Worm (Caenorhabditis elegans) whole organism, young adult: ENCODE data around the gene F10G2.10.

ENCODE experiments used
- B0035.1 ChIP-seq: sonication (generic microtip); optimal IDR thresholded peaks from 2 replicates; lab custom pipeline; 2016; ENCODE audit warnings: missing genetic modification characterization, mild to moderate bottlenecking, missing compliant biosample characterization, missing genotype, missing genetic modification reagents
- B0336.3 ChIP-seq: fragments of 200-800 bp; sonication (Bioruptor generic); IDR thresholded peaks from 2 replicates; pipeline ENCODE4 v1.3.6; 2022; ENCODE audit warnings: missing genetic modification characterization, missing compliant biosample characterization
- C17E4.6 ChIP-seq: fragments of 200-800 bp; sonication (Bioruptor generic); IDR thresholded peaks from 2 replicates; pipeline ENCODE4 v1.3.6; 2022; ENCODE audit warnings: missing genetic modification reagents, missing genetic modification characterization, missing compliant biosample characterization
- F10E7.11 ChIP-seq: sonication (generic microtip); optimal IDR thresholded peaks from 2 replicates; lab custom pipeline; 2017; ENCODE audit warnings: mild to moderate bottlenecking, missing genetic modification characterization, moderate library complexity, missing compliant biosample characterization
- F22D6.2 ChIP-seq: sonication (generic microtip); optimal IDR thresholded peaks from 2 replicates; lab custom pipeline; 2016; ENCODE audit warnings: mild to moderate bottlenecking, missing genetic modification characterization, missing compliant biosample characterization
- F49E8.2 ChIP-seq: sonication (generic microtip); optimal IDR thresholded peaks from 3 replicates; lab custom pipeline; 2017; ENCODE audit warnings: missing genetic modification characterization, mild to moderate bottlenecking, missing compliant biosample characterization, antibody characterized with exemption, moderate library complexity; ENCODE audit not compliant: insufficient read depth
- K11D2.4 ChIP-seq: fragments of 200-800 bp; sonication (Bioruptor generic); IDR thresholded peaks from 2 replicates; pipeline ENCODE4 v1.3.6; 2022; ENCODE audit warnings: missing genetic modification reagents, missing genetic modification characterization, missing compliant biosample characterization
- T26A5.8 ChIP-seq: sonication (generic microtip); optimal IDR thresholded peaks from 2 replicates; lab custom pipeline; 2016; ENCODE audit warnings: missing genetic modification characterization, missing compliant biosample characterization
- Y56A3A.18 ChIP-seq: fragments of 200-800 bp; sonication (Bioruptor generic); IDR thresholded peaks from 2 replicates; pipeline ENCODE4 v1.3.6; 2022; ENCODE audit warnings: missing genetic modification reagents, missing genetic modification characterization, missing compliant biosample characterization
- Y67H2A.10 ChIP-seq: fragments of 200-800 bp; sonication (Bioruptor generic); conservative IDR thresholded peaks from 2 replicates; pipeline ENCODE4 v1.3.6; 2022; ENCODE audit warnings: missing genetic modification reagents, missing genetic modification characterization, missing compliant biosample characterization
- ZK185.1 ChIP-seq: sonication (generic microtip); optimal IDR thresholded peaks from 2 replicates; lab custom pipeline; 2016; ENCODE audit warnings: mild to moderate bottlenecking, missing genetic modification characterization, missing compliant biosample characterization; ENCODE audit not compliant: poor library complexity, severe bottlenecking
- akir-1 ChIP-seq: fragments of 200-800 bp; sonication (Bioruptor generic); optimal IDR thresholded peaks from 2 replicates; lab custom pipeline; 2018; ENCODE audit warnings: mild to moderate bottlenecking, missing genetic modification characterization, moderate library complexity, missing compliant biosample characterization
- aptf-2 ChIP-seq: fragments of 200-800 bp; sonication (Bioruptor generic); conservative IDR thresholded peaks from 2 replicates; pipeline ENCODE4 v1.3.6; 2022; ENCODE audit warnings: missing genetic modification reagents, missing genetic modification characterization, missing compliant biosample characterization
- aptf-3 ChIP-seq: fragments of 200-800 bp; sonication (Bioruptor generic); IDR thresholded peaks from 2 replicates; pipeline ENCODE4 v1.3.6; 2022; ENCODE audit warnings: missing genetic modification characterization, missing compliant biosample characterization
- atf-7 ChIP-seq: sonication (generic microtip); optimal IDR thresholded peaks from 2 replicates; lab custom pipeline; 2017; ENCODE audit warnings: mild to moderate bottlenecking, missing genetic modification characterization, missing compliant biosample characterization
- athp-1 ChIP-seq: sonication (generic microtip); optimal IDR thresholded peaks from 2 replicates; lab custom pipeline; 2017; ENCODE audit warnings: mild to moderate bottlenecking, missing genetic modification characterization, missing compliant biosample characterization
- attf-6 ChIP-seq: fragments of 200-800 bp; sonication (Bioruptor generic); IDR thresholded peaks from 2 replicates; pipeline ENCODE4 v1.3.6; 2022; ENCODE audit warnings: missing genetic modification reagents, missing genetic modification characterization, missing compliant biosample characterization
- ccch-3 ChIP-seq: fragments of 200-800 bp; sonication (Bioruptor generic); optimal IDR thresholded peaks from 2 replicates; lab custom pipeline; 2018; ENCODE audit warnings: mild to moderate bottlenecking, missing genetic modification characterization, missing compliant biosample characterization
- ceh-58 ChIP-seq: fragments of 200-800 bp; sonication (Bioruptor generic); IDR thresholded peaks from 2 replicates; pipeline ENCODE4 v1.3.6; 2022; ENCODE audit warnings: missing genetic modification characterization, missing compliant biosample characterization
- ceh-91 ChIP-seq: fragments of 200-800 bp; sonication (Bioruptor generic); IDR thresholded peaks from 2 replicates; pipeline ENCODE4 v1.3.6; 2022; ENCODE audit warnings: missing genetic modification reagents, missing genetic modification characterization, missing compliant biosample characterization
- dpff-1 ChIP-seq: sonication (generic microtip); optimal IDR thresholded peaks from 2 replicates; lab custom pipeline; 2017; ENCODE audit warnings: mild to moderate bottlenecking, missing genetic modification characterization, missing compliant biosample characterization
- dpl-1 ChIP-seq: fragments of 150-350 bp; optimal IDR thresholded peaks from 2 replicates; lab custom pipeline; 2014; ENCODE audit warnings: missing biosample characterization, missing genetic modification reagents, missing genetic modification characterization
- egl-18 ChIP-seq: fragments of 200-800 bp; sonication (Bioruptor generic); IDR thresholded peaks from 2 replicates; pipeline ENCODE4 v1.3.6; 2022; ENCODE audit warnings: missing genetic modification reagents, missing genetic modification characterization, missing compliant biosample characterization
- ekl-4 ChIP-seq: fragments of 200-800 bp; sonication (Bioruptor generic); IDR thresholded peaks from 2 replicates; pipeline ENCODE4 v1.3.6; 2022; ENCODE audit warnings: missing genetic modification reagents, missing genetic modification characterization, missing compliant biosample characterization
- fkh-3 ChIP-seq: sonication (generic microtip); optimal IDR thresholded peaks from 2 replicates; lab custom pipeline; 2016; ENCODE audit warnings: mild to moderate bottlenecking, missing genetic modification characterization, missing compliant biosample characterization
- him-1 ChIP-seq: sonication (generic microtip); optimal IDR thresholded peaks from 2 replicates; lab custom pipeline; 2016; ENCODE audit warnings: missing genotype, missing genetic modification reagents, missing genetic modification characterization, missing compliant biosample characterization
- hlh-12 ChIP-seq: sonication (generic microtip); optimal IDR thresholded peaks from 2 replicates; lab custom pipeline; 2016; ENCODE audit warnings: missing genetic modification characterization, missing compliant biosample characterization
- let-526 ChIP-seq: fragments of 200-800 bp; sonication (Bioruptor generic); IDR thresholded peaks from 2 replicates; pipeline ENCODE4 v1.3.6; 2022; ENCODE audit warnings: missing genetic modification reagents, missing genetic modification characterization, missing compliant biosample characterization
- lin-26 ChIP-seq: fragments of 200-800 bp; sonication (Bioruptor generic); IDR thresholded peaks from 2 replicates; pipeline ENCODE4 v1.3.6; 2022; ENCODE audit warnings: missing genetic modification reagents, missing genetic modification characterization, missing compliant biosample characterization
- lsy-27 ChIP-seq: sonication (generic microtip); optimal IDR thresholded peaks from 2 replicates; lab custom pipeline; 2017; ENCODE audit warnings: missing genetic modification characterization, mild to moderate bottlenecking, missing compliant biosample characterization, antibody characterized with exemption, missing genotype, borderline replicate concordance; ENCODE audit not compliant: insufficient read depth
- madf-6 ChIP-seq: fragments of 200-800 bp; sonication (Bioruptor generic); IDR thresholded peaks from 2 replicates; pipeline ENCODE4 v1.3.6; 2022; ENCODE audit warnings: missing genetic modification reagents, missing genetic modification characterization, missing compliant biosample characterization
- nhr-80 ChIP-seq: sonication (generic microtip); optimal IDR thresholded peaks from 2 replicates; lab custom pipeline; 2016; ENCODE audit warnings: missing genetic modification characterization, missing compliant biosample characterization
- pbrm-1 ChIP-seq: fragments of 200-800 bp; sonication (Bioruptor generic); IDR thresholded peaks from 2 replicates; pipeline ENCODE4 v1.3.6; 2022; ENCODE audit warnings: missing genetic modification reagents, missing genetic modification characterization, missing compliant biosample characterization
- rcor-1 ChIP-seq: fragments of 200-800 bp; sonication (Bioruptor generic); IDR thresholded peaks from 2 replicates; pipeline ENCODE4 v1.3.6; 2022; ENCODE audit warnings: missing genetic modification reagents, missing genetic modification characterization, missing compliant biosample characterization
- snpc-1.3 ChIP-seq: sonication (generic microtip); optimal IDR thresholded peaks from 2 replicates; lab custom pipeline; 2017; ENCODE audit warnings: missing genetic modification characterization, mild to moderate bottlenecking, missing compliant biosample characterization, antibody characterized with exemption, moderate library complexity, missing genotype, missing genetic modification reagents; ENCODE audit not compliant: insufficient read depth
- snpc-3.4 ChIP-seq: sonication (generic microtip); optimal IDR thresholded peaks from 2 replicates; lab custom pipeline; 2017; ENCODE audit warnings: missing genetic modification characterization, mild to moderate bottlenecking, missing compliant biosample characterization, antibody characterized with exemption, moderate library complexity, missing genotype, missing genetic modification reagents
- somi-1 ChIP-seq: fragments of 200-800 bp; sonication (Bioruptor generic); optimal IDR thresholded peaks from 2 replicates; lab custom pipeline; 2018; ENCODE audit warnings: mild to moderate bottlenecking, missing genetic modification characterization, missing compliant biosample characterization
- sptf-2 ChIP-seq: fragments of 200-800 bp; sonication (Bioruptor generic); optimal IDR thresholded peaks from 2 replicates; lab custom pipeline; 2018; ENCODE audit warnings: mild to moderate bottlenecking, missing genetic modification characterization, missing compliant biosample characterization
- zfh-2 ChIP-seq: fragments of 200-800 bp; sonication (Bioruptor generic); conservative IDR thresholded peaks from 2 replicates; pipeline ENCODE4 v1.3.6; 2022; ENCODE audit warnings: missing genetic modification reagents, missing genetic modification characterization, missing compliant biosample characterization
- ztf-3 ChIP-seq: fragments of 200-800 bp; sonication (Bioruptor generic); optimal IDR thresholded peaks from 2 replicates; lab custom pipeline; 2018; ENCODE audit warnings: mild to moderate bottlenecking, missing genetic modification characterization, missing compliant biosample characterization

The F10G2.10 gene

DNA sequence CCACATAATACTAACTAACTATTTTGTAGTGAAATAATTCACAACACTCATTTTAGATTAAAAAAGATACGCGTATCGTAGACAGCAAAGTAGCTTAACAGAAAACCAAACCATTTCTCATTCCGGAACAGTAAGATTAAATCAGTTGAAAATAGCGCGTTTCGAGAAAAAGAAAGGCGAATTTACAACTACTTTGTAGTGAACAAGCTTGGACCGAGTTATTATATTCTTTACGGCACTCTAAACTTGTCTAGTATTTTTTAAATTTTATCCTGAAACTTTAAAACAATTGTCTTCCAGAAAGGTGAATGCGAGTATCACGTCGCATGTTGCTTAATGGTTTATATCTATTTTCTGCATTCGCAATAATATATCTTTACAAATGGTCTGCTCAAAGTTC, 42.9 kb upstream of the F10G2.10 start, which contains the start of gene C13A2.4:
TSS of gene C13A2.4 (plus strand) at position 301 of the 400 bp plus-strand sequence.
- TF ChIP-seq dpl-1, result no peak
- no peak for TF ChIP-seq ztf-3
- TF ChIP-seq C17E4.6 (GFP tag; lab: Robert Waterston, UW), result no peak
- no peak for TF ChIP-seq him-1
- TF ChIP-seq dpff-1 (tag; lab: Kevin White, UChicago), result no peak
- no peak for TF ChIP-seq ceh-91
- no peak for TF ChIP-seq ZK185.1 (tag; lab: Kevin White, UChicago)
- no peak for TF ChIP-seq ceh-58 (GFP tag; lab: Robert Waterston, UW)
- TF ChIP-seq B0336.3 (GFP tag; lab: Robert Waterston, UW), result no peak
- no peak for TF ChIP-seq athp-1 (tag; lab: Kevin White, UChicago)
- TF ChIP-seq attf-6 (GFP tag; lab: Robert Waterston, UW), result no peak
- no peak for TF ChIP-seq snpc-1.3
- TF ChIP-seq ekl-4, result no peak
- no peak for TF ChIP-seq fkh-3 (tag; lab: Kevin White, UChicago)
- no peak for TF ChIP-seq rcor-1
- TF ChIP-seq snpc-3.4 (tag; lab: Kevin White, UChicago), result no peak
- TF ChIP-seq, all 124 proteins: peak for 0

DNA sequence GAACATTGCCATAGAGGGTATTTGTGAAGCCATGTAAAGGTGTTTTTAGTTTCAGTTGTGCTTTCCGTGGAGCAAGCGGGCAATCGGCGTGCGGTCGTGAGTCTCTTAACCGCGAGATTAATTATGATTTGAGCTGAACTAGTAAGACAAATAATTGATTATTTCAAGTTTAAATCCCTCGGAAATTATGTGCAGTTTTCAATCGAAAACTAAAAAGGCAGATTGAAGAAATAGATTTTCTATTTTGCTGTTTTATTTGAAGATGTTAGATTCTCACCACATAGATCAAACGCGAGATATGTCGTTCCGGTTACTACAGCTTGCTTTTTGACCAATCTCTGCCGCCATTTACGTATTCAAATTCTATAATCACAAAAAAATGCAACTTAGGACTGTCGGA, 40.0 kb upstream of the F10G2.10 start, which contains the start of gene C13A2.3:
TSS of gene C13A2.3 (plus strand) at position 301 of the 400 bp plus-strand sequence.
- no peak for TF ChIP-seq nhr-80
- TF ChIP-seq hlh-12 (tag; lab: Kevin White, UChicago), result no peak
- TF ChIP-seq Y67H2A.10 (GFP tag; lab: Robert Waterston, UW), result no peak
- no peak for TF ChIP-seq F10E7.11 (tag; lab: Kevin White, UChicago)
- TF ChIP-seq zfh-2 (GFP tag; lab: Robert Waterston, UW), result no peak
- no peak for TF ChIP-seq egl-18 (GFP tag; lab: Robert Waterston, UW)
- no peak for TF ChIP-seq let-526 (GFP tag; lab: Robert Waterston, UW)
- TF ChIP-seq aptf-3 (GFP tag; lab: Robert Waterston, UW), result no peak
- TF ChIP-seq atf-7 (tag; lab: Kevin White, UChicago), result no peak
- TF ChIP-seq sptf-2 (GFP tag; lab: Kevin White, UChicago), result no peak
- no peak for TF ChIP-seq T26A5.8 (tag; lab: Kevin White, UChicago)
- TF ChIP-seq Y56A3A.18, result no peak
- no peak for TF ChIP-seq him-1
- TF ChIP-seq aptf-2 (GFP tag; lab: Robert Waterston, UW), result no peak
- TF ChIP-seq pbrm-1 (GFP tag; lab: Robert Waterston, UW), result no peak
- no peak for TF ChIP-seq F22D6.2 (tag; lab: Kevin White, UChicago)

- no peak for TF ChIP-seq lsy-27 (tag; lab: Kevin White, UChicago)
- TF ChIP-seq akir-1 (GFP tag; lab: Kevin White, UChicago), result no peak
- no peak for TF ChIP-seq F49E8.2 (tag; lab: Kevin White, UChicago)
- no peak for TF ChIP-seq lin-26 (GFP tag; lab: Robert Waterston, UW)
- no peak for TF ChIP-seq aptf-3 (GFP tag; lab: Robert Waterston, UW)
- no peak for TF ChIP-seq snpc-3.4 (tag; lab: Kevin White, UChicago)
- TF ChIP-seq madf-6 (GFP tag; lab: Robert Waterston, UW), result no peak
- no peak for TF ChIP-seq K11D2.4 (GFP tag; lab: Robert Waterston, UW)
- no peak for TF ChIP-seq somi-1 (GFP tag; lab: Kevin White, UChicago)
- TF ChIP-seq ccch-3 (GFP tag; lab: Kevin White, UChicago), result no peak
- no peak for TF ChIP-seq B0035.1
- no peak for TF ChIP-seq ZK185.1 (tag; lab: Kevin White, UChicago)
Measured at ce11 chrV:7288699-7289098, 33.3 kb upstream of the F10G2.10 start, which contains the start of gene C13A2.1. C13A2.1 (plus strand) TSS chrV:7288999.
